Worm (Caenorhabditis elegans) whole organism, young adult: Measurements from ENCODE around the gene F59A6.3.

ENCODE experiments used
- akir-1 ChIP-seq: fragments of 200-800 bp; sonication (Bioruptor generic); optimal IDR thresholded peaks from 2 replicates; lab custom pipeline; 2018; ENCODE audit warnings: mild to moderate bottlenecking, missing genetic modification characterization, moderate library complexity, missing compliant biosample characterization
- ama-1 ChIP-seq, 3 experiments: fragments of 150-350 bp in 1 of 3; sonication (generic microtip) in 2 of 3; optimal IDR thresholded peaks; 2 replicates each; lab custom pipeline; 2014 to 2018; ENCODE audit warnings: missing biosample characterization in 2 of 3, missing genetic modification characterization in 2 of 3, missing genetic modification reagents in 2 of 3
- attf-6 ChIP-seq: fragments of 200-800 bp; sonication (Bioruptor generic); IDR thresholded peaks from 2 replicates; pipeline ENCODE4 v1.3.6; 2022; ENCODE audit warnings: missing genetic modification reagents, missing genetic modification characterization, missing compliant biosample characterization
- egl-18 ChIP-seq: fragments of 200-800 bp; sonication (Bioruptor generic); IDR thresholded peaks from 2 replicates; pipeline ENCODE4 v1.3.6; 2022; ENCODE audit warnings: missing genetic modification reagents, missing genetic modification characterization, missing compliant biosample characterization
- let-526 ChIP-seq: fragments of 200-800 bp; sonication (Bioruptor generic); IDR thresholded peaks from 2 replicates; pipeline ENCODE4 v1.3.6; 2022; ENCODE audit warnings: missing genetic modification reagents, missing genetic modification characterization, missing compliant biosample characterization
- let-607 ChIP-seq, 2 experiments: fragments of 200-800 bp in 1 of 2; sonication (Bioruptor generic) in 1 of 2; sonication (generic microtip) in 1 of 2; optimal IDR thresholded peaks; 2 replicates each; lab custom pipeline; 2016 to 2018; ENCODE audit warnings: mild to moderate bottlenecking in 2 of 2, missing compliant biosample characterization in 2 of 2, missing genetic modification characterization in 2 of 2, moderate library complexity in 2 of 2, missing genotype in 1 of 2
- nfyb-1 ChIP-seq: fragments of 200-800 bp; sonication (Bioruptor generic); IDR thresholded peaks from 2 replicates; pipeline ENCODE4 v1.3.6; 2022; ENCODE audit warnings: missing genetic modification reagents, missing genetic modification characterization, missing compliant biosample characterization
- snpc-4 ChIP-seq, 5 experiments: fragments of 150-350 bp in 1 of 5; sonication (generic microtip) in 4 of 5; optimal IDR thresholded peaks; 2 replicates each; lab custom pipeline; 2014 to 2018; ENCODE audit warnings: missing genetic modification characterization in 5 of 5, missing biosample characterization in 3 of 5, antibody characterized with exemption in 2 of 5, mild to moderate bottlenecking in 2 of 5, missing compliant biosample characterization in 2 of 5, missing genotype in 2 of 5, moderate library complexity in 2 of 5, missing genetic modification reagents in 1 of 5
- unc-130 ChIP-seq: sonication (generic microtip); optimal IDR thresholded peaks from 2 replicates; lab custom pipeline; 2016; ENCODE audit warnings: missing genetic modification reagents, missing genetic modification characterization, missing compliant biosample characterization
- unc-62 ChIP-seq: fragments of 150-350 bp; optimal IDR thresholded peaks from 2 replicates; lab custom pipeline; 2014; ENCODE audit warnings: missing biosample characterization, missing genetic modification reagents, missing genetic modification characterization

ce11 chrII:4987257-4987656, 20.9 kb upstream of the F59A6.3 start:
- TF ChIP-seq snpc-4 (GFP tag; optimal IDR thresholded peaks at IDR 0.05; lab: Kevin White, UChicago) (no peak), snpc-4 (tag; optimal IDR thresholded peaks at IDR 0.05; lab: Kevin White, UChicago) (no peak), let-526 (no peak), unc-62 (no peak), attf-6 (GFP tag; lab: Robert Waterston, UW) (no peak), ama-1 (optimal IDR thresholded peaks at IDR 0.05; lab: Kevin White, UChicago) (no peak), ama-1 (GFP tag; optimal IDR thresholded peaks at IDR 0.05; lab: Kevin White, UChicago) (no peak), egl-18 (GFP tag; lab: Robert Waterston, UW) (no peak), unc-130 (GFP tag; lab: Kevin White, UChicago) (no peak), akir-1 (GFP tag; lab: Kevin White, UChicago) (no peak), let-607 (tag; optimal IDR thresholded peaks at IDR 0.05; lab: Kevin White, UChicago) (no peak), nfyb-1 (GFP tag; lab: Robert Waterston, UW) (no peak)
